Fruit fly (Drosophila melanogaster): Measurements from ENCODE around the gene CG3847.
A peak's percentile ranks its signal among the peaks of the same experiment; 100 is the strongest.

- TF ChIP-seq CG3032 (tag; optimal IDR thresholded peaks at IDR 0.05) (peak; percentile 64), CG6276 (GFP tag; optimal IDR thresholded peaks at IDR 0.05) (no peak), CG11762 (GFP tag; optimal IDR thresholded peaks at IDR 0.05; ENCODE audit: insufficient read depth) (peak; percentile 66), CG10631 (GFP tag; optimal IDR thresholded peaks at IDR 0.05) (peak; percentile 66), CG16779 (tag; optimal IDR thresholded peaks at IDR 0.05) (no peak), Sox102F (GFP tag; optimal IDR thresholded peaks at IDR 0.05) (peak; percentile 69), fd85E (GFP tag; optimal IDR thresholded peaks at IDR 0.05) (no peak), Met (GFP tag; optimal IDR thresholded peaks at IDR 0.05) (peak; percentile 72), dsx (GFP tag; optimal IDR thresholded peaks at IDR 0.05; ENCODE audit: poor library complexity, severe bottlenecking) (peak; percentile 40), fd59A (GFP tag; optimal IDR thresholded peaks at IDR 0.05) (peak; percentile 24), CG8632 (GFP tag; optimal IDR thresholded peaks at IDR 0.05) (peak; percentile 72)
Measured at dm6 chrX:6353613-6353986, 6.7 kb downstream of the CG3847 start.
